Fruit fly (Drosophila melanogaster) whole organism, embryonic: ENCODE measurements around the gene SP555.

ENCODE experiments used
- Abd-B ChIP-seq: fragments of 200-800 bp; sonication (Bioruptor generic); optimal IDR thresholded peaks from 2 replicates; lab custom pipeline; 2018; ENCODE audit warnings: missing biosample characterization, mild to moderate bottlenecking, missing genetic modification characterization, moderate library complexity
- C15 ChIP-seq: fragments of 200-800 bp; sonication (Bioruptor generic); IDR thresholded peaks from 3 replicates; pipeline ENCODE4 v1.3.6; 2022; ENCODE audit warnings: missing biosample characterization, missing genetic modification characterization
- CG10321 ChIP-seq: fragments of 200-800 bp; sonication (Bioruptor generic); IDR thresholded peaks from 2 replicates; pipeline ENCODE4 v1.3.6; 2022; ENCODE audit warnings: missing biosample characterization, missing genetic modification characterization
- CG10979 ChIP-seq: fragments of 200-800 bp; sonication (Bioruptor generic); optimal IDR thresholded peaks from 2 replicates; lab custom pipeline; 2018; ENCODE audit warnings: missing biosample characterization, mild to moderate bottlenecking, missing genetic modification characterization, moderate library complexity
- CG11247 ChIP-seq: fragments of 200-800 bp; sonication (Bioruptor generic); IDR thresholded peaks from 2 replicates; pipeline ENCODE4 v1.3.6; 2022; ENCODE audit warnings: missing biosample characterization, missing genetic modification characterization
- CG12391 ChIP-seq: fragments of 200-800 bp; sonication (Bioruptor generic); optimal IDR thresholded peaks from 3 replicates; lab custom pipeline; 2018; ENCODE audit warnings: missing biosample characterization, mild to moderate bottlenecking, missing genetic modification characterization, moderate library complexity
- CG12659 ChIP-seq: fragments of 200-800 bp; sonication (Bioruptor generic); optimal IDR thresholded peaks from 3 replicates; lab custom pipeline; 2017; ENCODE audit warnings: mild to moderate bottlenecking, missing biosample characterization, missing genetic modification reagents, missing genetic modification characterization
- CG13123 ChIP-seq: fragments of 200-800 bp; sonication (Bioruptor generic); optimal IDR thresholded peaks from 2 replicates; lab custom pipeline; 2016; ENCODE audit warnings: missing biosample characterization, missing genetic modification characterization
- CG14667 ChIP-seq: fragments of 200-800 bp; sonication (Bioruptor generic); IDR thresholded peaks from 2 replicates; pipeline ENCODE4 v1.3.6; 2022; ENCODE audit warnings: missing biosample characterization, missing genetic modification characterization
- CG14710 ChIP-seq: fragments of 200-800 bp; sonication (Bioruptor generic); optimal IDR thresholded peaks from 3 replicates; lab custom pipeline; 2019; ENCODE audit warnings: missing biosample characterization, mild to moderate bottlenecking, missing genetic modification characterization, moderate library complexity
- CG15011 ChIP-seq: fragments of 200-800 bp; sonication (Bioruptor generic); optimal IDR thresholded peaks from 3 replicates; lab custom pipeline; 2018; ENCODE audit warnings: missing biosample characterization, mild to moderate bottlenecking, missing genetic modification characterization
- CG15514 ChIP-seq: fragments of 200-800 bp; sonication (Bioruptor generic); optimal IDR thresholded peaks from 3 replicates; lab custom pipeline; 2017; ENCODE audit warnings: missing biosample characterization, missing genetic modification characterization, mild to moderate bottlenecking, moderate library complexity, missing genetic modification reagents
- CG1602 ChIP-seq: fragments of 200-800 bp; sonication (Bioruptor generic); optimal IDR thresholded peaks from 3 replicates; lab custom pipeline; 2016; ENCODE audit warnings: missing biosample characterization, missing genetic modification characterization
- CG17568 ChIP-seq: fragments of 200-800 bp; sonication (Bioruptor generic); optimal IDR thresholded peaks from 2 replicates; lab custom pipeline; 2018; ENCODE audit warnings: missing biosample characterization, mild to moderate bottlenecking, missing genetic modification characterization, moderate library complexity
- CG17612 ChIP-seq: fragments of 200-800 bp; sonication (Bioruptor generic); IDR thresholded peaks from 2 replicates; pipeline ENCODE4 v1.3.6; 2022; ENCODE audit warnings: missing biosample characterization, missing genetic modification characterization
- CG2889 ChIP-seq: fragments of 200-800 bp; sonication (Bioruptor generic); IDR thresholded peaks from 3 replicates; pipeline ENCODE4 v1.3.6; 2022; ENCODE audit warnings: missing biosample characterization, missing genetic modification characterization
- CG31388 ChIP-seq: fragments of 200-800 bp; sonication (Bioruptor generic); optimal IDR thresholded peaks from 2 replicates; lab custom pipeline; 2016; ENCODE audit warnings: missing biosample characterization, missing genetic modification characterization
- CG3995 ChIP-seq: fragments of 200-800 bp; sonication (Bioruptor generic); optimal IDR thresholded peaks from 3 replicates; lab custom pipeline; 2016; ENCODE audit warnings: missing biosample characterization, missing genetic modification characterization
- CG6254 ChIP-seq: fragments of 200-800 bp; sonication (Bioruptor generic); optimal IDR thresholded peaks from 3 replicates; lab custom pipeline; 2017; ENCODE audit warnings: mild to moderate bottlenecking, missing biosample characterization, missing genetic modification reagents, missing genetic modification characterization
- CG6813 ChIP-seq: fragments of 200-800 bp; sonication (Bioruptor generic); optimal IDR thresholded peaks from 2 replicates; lab custom pipeline; 2017; ENCODE audit warnings: missing biosample characterization, missing genetic modification characterization, mild to moderate bottlenecking, moderate library complexity, missing genetic modification reagents
- CG8924 ChIP-seq: fragments of 200-800 bp; optimal IDR thresholded peaks from 3 replicates; lab custom pipeline; 2019; ENCODE audit warnings: missing biosample characterization, mild to moderate bottlenecking, missing genetic modification characterization, moderate library complexity
- CG8944 ChIP-seq: fragments of 200-800 bp; sonication (Bioruptor generic); optimal IDR thresholded peaks from 3 replicates; lab custom pipeline; 2016; ENCODE audit warnings: missing biosample characterization, missing genetic modification characterization
- CrebB ChIP-seq: fragments of 200-800 bp; sonication (Bioruptor generic); optimal IDR thresholded peaks from 3 replicates; lab custom pipeline; 2018; ENCODE audit warnings: missing biosample characterization, mild to moderate bottlenecking, missing genetic modification characterization
- Dp ChIP-seq: fragments of 200-800 bp; sonication (Bioruptor generic); optimal IDR thresholded peaks from 2 replicates; lab custom pipeline; 2018; ENCODE audit warnings: missing biosample characterization, mild to moderate bottlenecking, missing genetic modification characterization, moderate library complexity
- Drgx ChIP-seq: fragments of 200-800 bp; sonication (Bioruptor generic); IDR thresholded peaks from 2 replicates; pipeline ENCODE4 v1.3.6; 2022; ENCODE audit warnings: missing biosample characterization, missing genetic modification characterization
- E2f2 ChIP-seq: fragments of 200-800 bp; sonication (Bioruptor generic); IDR thresholded peaks from 2 replicates; pipeline ENCODE4 v1.3.6; 2022; ENCODE audit warnings: missing biosample characterization, missing genetic modification characterization
- HLHmδ ChIP-seq: fragments of 200-800 bp; sonication (Bioruptor generic); optimal IDR thresholded peaks from 2 replicates; lab custom pipeline; 2018; ENCODE audit warnings: missing biosample characterization, mild to moderate bottlenecking, missing genetic modification characterization, moderate library complexity
- Lhr ChIP-seq: fragments of 200-800 bp; sonication (Bioruptor generic); optimal IDR thresholded peaks from 3 replicates; lab custom pipeline; 2017; ENCODE audit warnings: mild to moderate bottlenecking, missing biosample characterization, missing genetic modification reagents, missing genetic modification characterization
- NK7.1 ChIP-seq: fragments of 200-800 bp; sonication (Bioruptor generic); optimal IDR thresholded peaks from 3 replicates; lab custom pipeline; 2016; ENCODE audit warnings: missing biosample characterization, missing genetic modification characterization
- Nf-YC ChIP-seq: fragments of 200-800 bp; optimal IDR thresholded peaks from 3 replicates; lab custom pipeline; 2019; ENCODE audit warnings: missing biosample characterization, mild to moderate bottlenecking, missing genetic modification characterization, moderate library complexity
- NfI ChIP-seq: fragments of 200-800 bp; sonication (Bioruptor generic); optimal IDR thresholded peaks from 3 replicates; lab custom pipeline; 2018; ENCODE audit warnings: missing biosample characterization, mild to moderate bottlenecking, missing genetic modification characterization, moderate library complexity
- PHDP ChIP-seq: fragments of 200-800 bp; sonication (Bioruptor generic); optimal IDR thresholded peaks from 3 replicates; lab custom pipeline; 2018; ENCODE audit warnings: missing biosample characterization, mild to moderate bottlenecking, missing genetic modification characterization, moderate library complexity
- Ptx1 ChIP-seq: fragments of 200-800 bp; sonication (Bioruptor generic); IDR thresholded peaks from 2 replicates; pipeline ENCODE4 v1.3.6; 2022; ENCODE audit warnings: missing biosample characterization, missing genetic modification characterization
- Ssrp ChIP-seq: fragments of 200-800 bp; sonication (Bioruptor generic); optimal IDR thresholded peaks from 2 replicates; lab custom pipeline; 2018; ENCODE audit warnings: missing biosample characterization, mild to moderate bottlenecking, missing genetic modification characterization, moderate library complexity
- Xbp1 ChIP-seq: fragments of 200-800 bp; sonication (Bioruptor generic); optimal IDR thresholded peaks from 3 replicates; lab custom pipeline; 2016; ENCODE audit warnings: missing biosample characterization, mild to moderate bottlenecking, missing genetic modification characterization
- aop ChIP-seq: fragments of 200-800 bp; sonication (Bioruptor generic); IDR thresholded peaks from 2 replicates; pipeline ENCODE4 v1.3.6; 2022; ENCODE audit warnings: missing biosample characterization, missing genetic modification characterization
- gfzf ChIP-seq: fragments of 200-800 bp; sonication (Bioruptor generic); optimal IDR thresholded peaks from 2 replicates; lab custom pipeline; 2016; ENCODE audit warnings: missing biosample characterization, mild to moderate bottlenecking, missing genetic modification characterization, moderate library complexity
- gsb ChIP-seq: fragments of 200-800 bp; sonication (Bioruptor generic); IDR thresholded peaks from 2 replicates; pipeline ENCODE4 v1.3.6; 2022; ENCODE audit warnings: missing biosample characterization, missing genetic modification characterization
- inv ChIP-seq: fragments of 200-800 bp; sonication (Bioruptor generic); IDR thresholded peaks from 2 replicates; pipeline ENCODE4 v1.3.6; 2022; ENCODE audit warnings: missing biosample characterization, missing genetic modification characterization; ENCODE audit not compliant: partially characterized antibody
- nerfin-1 ChIP-seq: fragments of 200-800 bp; sonication (Bioruptor generic); optimal IDR thresholded peaks from 3 replicates; lab custom pipeline; 2019; ENCODE audit warnings: missing biosample characterization, mild to moderate bottlenecking, missing genetic modification characterization, moderate library complexity
- nom ChIP-seq: fragments of 200-800 bp; sonication (Bioruptor generic); optimal IDR thresholded peaks from 2 replicates; lab custom pipeline; 2017; ENCODE audit warnings: missing biosample characterization, missing genetic modification characterization, mild to moderate bottlenecking, moderate library complexity, missing genetic modification reagents
- peb ChIP-seq: fragments of 200-800 bp; sonication (Bioruptor generic); IDR thresholded peaks from 2 replicates; pipeline ENCODE4 v1.3.6; 2022; ENCODE audit warnings: missing biosample characterization, missing genetic modification characterization
- pnt ChIP-seq: fragments of 200-800 bp; sonication (Bioruptor generic); optimal IDR thresholded peaks from 3 replicates; lab custom pipeline; 2016; ENCODE audit warnings: missing biosample characterization, missing genetic modification characterization
- pros ChIP-seq: fragments of 200-800 bp; sonication (Bioruptor generic); optimal IDR thresholded peaks from 3 replicates; lab custom pipeline; 2019; ENCODE audit warnings: missing biosample characterization, mild to moderate bottlenecking, missing genetic modification characterization, moderate library complexity
- row ChIP-seq: fragments of 200-800 bp; sonication (Bioruptor generic); IDR thresholded peaks from 3 replicates; pipeline ENCODE4 v1.3.6; 2022; ENCODE audit warnings: missing biosample characterization, missing genetic modification characterization
- salm ChIP-seq: fragments of 200-800 bp; sonication (Bioruptor generic); optimal IDR thresholded peaks from 2 replicates; lab custom pipeline; 2018; ENCODE audit warnings: missing biosample characterization, mild to moderate bottlenecking, missing genetic modification characterization
- sens ChIP-seq: fragments of 200-800 bp; sonication (Bioruptor generic); peaks from one replicate; lab custom pipeline; 2016; ENCODE audit warnings: missing biosample characterization, missing genetic modification characterization
- tin ChIP-seq: fragments of 200-800 bp; sonication (Bioruptor generic); optimal IDR thresholded peaks from 3 replicates; lab custom pipeline; 2016; ENCODE audit warnings: missing biosample characterization, missing genetic modification characterization
- vnd ChIP-seq: fragments of 200-800 bp; sonication (Bioruptor generic); IDR thresholded peaks from 3 replicates; pipeline ENCODE4 v1.3.6; 2022; ENCODE audit warnings: missing biosample characterization, missing genetic modification characterization; ENCODE audit not compliant: partially characterized antibody
- zen2 ChIP-seq: fragments of 200-800 bp; sonication (Bioruptor generic); IDR thresholded peaks from 3 replicates; pipeline ENCODE4 v1.3.6; 2022; ENCODE audit warnings: missing biosample characterization, missing genetic modification characterization; ENCODE audit not compliant: partially characterized antibody

The SP555 gene

dm6 chr2L:5059645-5060254, 22.2 kb downstream of the SP555 start, which contains the start of gene Rpn11 (continued):
- peak; percentile 39 for TF ChIP-seq CG3995
- peak; percentile 95 for TF ChIP-seq sens (GFP tag; lab: Kevin White, UChicago)
- no peak for TF ChIP-seq vnd (GFP tag; lab: Robert Waterston, UW)
- TF ChIP-seq CG31388 (GFP tag; lab: Kevin White, UChicago): no peak
- TF ChIP-seq tin (GFP tag; lab: Kevin White, UChicago): peak; percentile 56
- peak; percentile 49 for TF ChIP-seq CG10979 (tag; lab: Kevin White, UChicago)
- TF ChIP-seq CG15514: peak; percentile 30
- no peak for TF ChIP-seq CG14667 (GFP tag; lab: Robert Waterston, UW)
- TF ChIP-seq CrebB (tag; lab: Kevin White, UChicago): no peak
- TF ChIP-seq row (GFP tag; lab: Robert Waterston, UW): peak; percentile 80
- peak; percentile 87 for TF ChIP-seq Dp (GFP tag; lab: Kevin White, UChicago)
- TF ChIP-seq Nf-YC (tag; lab: Kevin White, UChicago): peak; percentile 75
- TF ChIP-seq CG12391: peak; percentile 86
- peak; percentile 58 for TF ChIP-seq Ptx1 (GFP tag; lab: Robert Waterston, UW)
- TF ChIP-seq peb: no peak
- TF ChIP-seq CG15011: peak; percentile 31
- TF ChIP-seq CG8944: no peak
- no peak for TF ChIP-seq HLHmδ
- TF ChIP-seq CG8924: peak; percentile 77
- TF ChIP-seq CG11247: no peak
- peak; percentile 28 for TF ChIP-seq nom (GFP tag; lab: Kevin White, UChicago)
- TF ChIP-seq Lhr (GFP tag; lab: Kevin White, UChicago): peak; percentile 43
- TF ChIP-seq NfI (GFP tag; lab: Kevin White, UChicago): peak; percentile 47
- TF ChIP-seq pros: no peak
- no peak for TF ChIP-seq Drgx (GFP tag; lab: Robert Waterston, UW)
- peak; percentile 67 for TF ChIP-seq CG1602 (GFP tag; lab: Kevin White, UChicago)
- TF ChIP-seq E2f2 (GFP tag; lab: Robert Waterston, UW): peak; percentile 85
- no peak for TF ChIP-seq salm (tag; lab: Kevin White, UChicago)
- no peak for TF ChIP-seq zen2 (GFP tag; lab: Robert Waterston, UW)
- no peak for TF ChIP-seq CG13123 (GFP tag; lab: Kevin White, UChicago)
- peak; percentile 69 for TF ChIP-seq Ssrp (tag; lab: Kevin White, UChicago)
- peak; percentile 87 for TF ChIP-seq CG14710 (tag; lab: Kevin White, UChicago)
- TF ChIP-seq CG17612: no peak
- no peak for TF ChIP-seq CG2889 (GFP tag; lab: Robert Waterston, UW)
- TF ChIP-seq CG12659 (GFP tag; lab: Kevin White, UChicago): peak; percentile 71
- TF ChIP-seq gfzf: peak; percentile 3
- TF ChIP-seq NK7.1 (GFP tag; lab: Kevin White, UChicago): no peak
- no peak for TF ChIP-seq CG6813 (GFP tag; lab: Kevin White, UChicago)
- no peak for TF ChIP-seq CG6254 (GFP tag; lab: Kevin White, UChicago)
- peak; percentile 53 for TF ChIP-seq Xbp1 (GFP tag; lab: Kevin White, UChicago)
- no peak for TF ChIP-seq inv (GFP tag; lab: Robert Waterston, UW)
- peak; percentile 23 for TF ChIP-seq CG17568
- TF ChIP-seq C15 (GFP tag; lab: Robert Waterston, UW): no peak
- no peak for TF ChIP-seq CG10321 (GFP tag; lab: Robert Waterston, UW)
- TF ChIP-seq gsb (GFP tag; lab: Robert Waterston, UW): no peak
- no peak for TF ChIP-seq aop (GFP tag; lab: Robert Waterston, UW)
- TF ChIP-seq PHDP: peak; percentile 44
- peak; percentile 76 for TF ChIP-seq Abd-B
- TF ChIP-seq pnt (GFP tag; lab: Kevin White, UChicago): no peak
- peak; percentile 52 for TF ChIP-seq nerfin-1 (tag; lab: Kevin White, UChicago)
